Fruit fly (Drosophila melanogaster): Measurements from ENCODE around the gene nbs.

The nbs gene

dm6 chr3L:9744060-9744549 lies 21.1 kb upstream of the nbs start:
- TF ChIP-seq pan (optimal IDR thresholded peaks at IDR 0.05) (no peak), CG8478 (optimal IDR thresholded peaks at IDR 0.05) (no peak), Dll (optimal IDR thresholded peaks at IDR 0.05) (no peak), psq (optimal IDR thresholded peaks at IDR 0.05) (no peak), EcR (GFP tag; optimal IDR thresholded peaks at IDR 0.05) (no peak), usp (GFP tag; optimal IDR thresholded peaks at IDR 0.05) (no peak)

- TF ChIP-seq CG8478 (optimal IDR thresholded peaks at IDR 0.05) (no peak), usp (GFP tag; optimal IDR thresholded peaks at IDR 0.05) (no peak), pan (optimal IDR thresholded peaks at IDR 0.05) (no peak), EcR (GFP tag; optimal IDR thresholded peaks at IDR 0.05) (no peak)
Measured at dm6 chr3L:9742342-9742741, 19.3 kb upstream of the nbs start.

dm6 chr3L:9739629-9740028 lies 16.6 kb upstream of the nbs start:
- TF ChIP-seq psq (optimal IDR thresholded peaks at IDR 0.05) (no peak), CG8478 (optimal IDR thresholded peaks at IDR 0.05) (no peak), usp (GFP tag; optimal IDR thresholded peaks at IDR 0.05) (no peak), Dll (optimal IDR thresholded peaks at IDR 0.05) (no peak), EcR (GFP tag; optimal IDR thresholded peaks at IDR 0.05) (no peak), pan (optimal IDR thresholded peaks at IDR 0.05) (no peak)

dm6 chr3L:9733563-9733962 lies 10.6 kb upstream of the nbs start, which contains the start of gene CG6749:
Gene CG6749, minus strand, starts transcription at chr3L:9733807.
- TF ChIP-seq CG8478 (optimal IDR thresholded peaks at IDR 0.05) (no peak), usp (GFP tag; optimal IDR thresholded peaks at IDR 0.05) (no peak), EcR (GFP tag; optimal IDR thresholded peaks at IDR 0.05) (no peak), psq (optimal IDR thresholded peaks at IDR 0.05) (no peak), Dll (optimal IDR thresholded peaks at IDR 0.05) (no peak), pan (optimal IDR thresholded peaks at IDR 0.05) (no peak)

dm6 chr3L:9729795-9730421 lies 6.9 kb upstream of the nbs start, which contains the start of gene ATPsynB:
Gene ATPsynB, plus strand, starts transcription at chr3L:9729999.
- TF ChIP-seq psq (optimal IDR thresholded peaks at IDR 0.05) (no peak), Dll (optimal IDR thresholded peaks at IDR 0.05) (no peak), CG8478 (optimal IDR thresholded peaks at IDR 0.05) (no peak), usp (GFP tag; optimal IDR thresholded peaks at IDR 0.05) (no peak), EcR (GFP tag; optimal IDR thresholded peaks at IDR 0.05) (no peak), pan (optimal IDR thresholded peaks at IDR 0.05) (no peak)

dm6 chr3L:9726707-9727106 lies 3.7 kb upstream of the nbs start, which contains the start of gene Naa60:
Gene Naa60, plus strand, starts transcription at chr3L:9726895.
- TF ChIP-seq Dll (optimal IDR thresholded peaks at IDR 0.05) (no peak), psq (optimal IDR thresholded peaks at IDR 0.05) (no peak), usp (GFP tag; optimal IDR thresholded peaks at IDR 0.05) (no peak), CG8478 (optimal IDR thresholded peaks at IDR 0.05) (no peak), pan (optimal IDR thresholded peaks at IDR 0.05) (no peak), EcR (GFP tag; optimal IDR thresholded peaks at IDR 0.05) (no peak)

- no peak for TF ChIP-seq CG8478 (optimal IDR thresholded peaks at IDR 0.05)
- TF ChIP-seq psq (optimal IDR thresholded peaks at IDR 0.05) = no peak
- TF ChIP-seq usp (GFP tag; optimal IDR thresholded peaks at IDR 0.05) = no peak
- no peak for TF ChIP-seq EcR (GFP tag; optimal IDR thresholded peaks at IDR 0.05)
- no peak for TF ChIP-seq Dll (optimal IDR thresholded peaks at IDR 0.05)
- no peak for TF ChIP-seq pan (optimal IDR thresholded peaks at IDR 0.05)
Measured at dm6 chr3L:9720102-9720501, 2.9 kb downstream of the nbs start.

dm6 chr3L:9718929-9719328 lies 4.1 kb downstream of the nbs start, which contains the start of the genes CG18178 and CG14174:
Gene CG18178, minus strand, starts transcription at chr3L:9719144.
Gene CG14174, plus strand, starts transcription at chr3L:9719328.
- TF ChIP-seq psq (optimal IDR thresholded peaks at IDR 0.05) = no peak
- TF ChIP-seq usp (GFP tag; optimal IDR thresholded peaks at IDR 0.05) = no peak
- no peak for TF ChIP-seq CG8478 (optimal IDR thresholded peaks at IDR 0.05)
- no peak for TF ChIP-seq EcR (GFP tag; optimal IDR thresholded peaks at IDR 0.05)
- TF ChIP-seq Dll (optimal IDR thresholded peaks at IDR 0.05) = no peak

- TF ChIP-seq EcR (GFP tag; optimal IDR thresholded peaks at IDR 0.05) (no peak), usp (GFP tag; optimal IDR thresholded peaks at IDR 0.05) (no peak), Dll (optimal IDR thresholded peaks at IDR 0.05) (no peak), pan (optimal IDR thresholded peaks at IDR 0.05) (no peak), CG8478 (optimal IDR thresholded peaks at IDR 0.05) (no peak), psq (optimal IDR thresholded peaks at IDR 0.05) (no peak)
Measured at dm6 chr3L:9717839-9718238, 5.2 kb downstream of the nbs start.

dm6 chr3L:9717101-9717500 lies 5.9 kb downstream of the nbs start:
- TF ChIP-seq pan (optimal IDR thresholded peaks at IDR 0.05) = no peak
- TF ChIP-seq CG8478 (optimal IDR thresholded peaks at IDR 0.05) = no peak
- TF ChIP-seq psq (optimal IDR thresholded peaks at IDR 0.05) = no peak
- TF ChIP-seq usp (GFP tag; optimal IDR thresholded peaks at IDR 0.05) = no peak
- no peak for TF ChIP-seq Dll (optimal IDR thresholded peaks at IDR 0.05)
- TF ChIP-seq EcR (GFP tag; optimal IDR thresholded peaks at IDR 0.05) = no peak

dm6 chr3L:9716595-9716994 lies 6.4 kb downstream of the nbs start:
- TF ChIP-seq usp (GFP tag; optimal IDR thresholded peaks at IDR 0.05) (no peak), psq (optimal IDR thresholded peaks at IDR 0.05) (no peak), pan (optimal IDR thresholded peaks at IDR 0.05) (no peak), CG8478 (optimal IDR thresholded peaks at IDR 0.05) (no peak), Dll (optimal IDR thresholded peaks at IDR 0.05) (no peak), EcR (GFP tag; optimal IDR thresholded peaks at IDR 0.05) (no peak)

dm6 chr3L:9714537-9715144 lies 8.4 kb downstream of the nbs start:
- TF ChIP-seq pan (optimal IDR thresholded peaks at IDR 0.05) = no peak
- no peak for TF ChIP-seq psq (optimal IDR thresholded peaks at IDR 0.05)
- no peak for TF ChIP-seq usp (GFP tag; optimal IDR thresholded peaks at IDR 0.05)
- no peak for TF ChIP-seq CG8478 (optimal IDR thresholded peaks at IDR 0.05)
- TF ChIP-seq EcR (GFP tag; optimal IDR thresholded peaks at IDR 0.05) = no peak
- TF ChIP-seq Dll (optimal IDR thresholded peaks at IDR 0.05) = no peak
